Fruit fly (Drosophila melanogaster) whole organism, embryonic: Measurements from ENCODE around the gene bin.
A peak's percentile ranks its signal among the peaks of the same experiment; 100 is the strongest.

Experiments used
- Abd-B ChIP-seq: fragments of 200-800 bp; sonication (Bioruptor generic); optimal IDR thresholded peaks from 2 replicates; lab custom pipeline; 2018; ENCODE audit warnings: missing biosample characterization, mild to moderate bottlenecking, missing genetic modification characterization, moderate library complexity
- Asciz ChIP-seq: fragments of 200-800 bp; sonication (Bioruptor generic); optimal IDR thresholded peaks from 2 replicates; lab custom pipeline; 2017; ENCODE audit warnings: missing biosample characterization, mild to moderate bottlenecking, missing genetic modification characterization, missing genetic modification reagents
- Atf3 ChIP-seq: fragments of 200-800 bp; sonication (Bioruptor generic); optimal IDR thresholded peaks from 3 replicates; lab custom pipeline; 2016; ENCODE audit warnings: missing biosample characterization, missing genetic modification characterization
- CG1024 ChIP-seq: fragments of 200-800 bp; sonication (Bioruptor generic); IDR thresholded peaks from 2 replicates; pipeline ENCODE4 v1.3.6; 2022; ENCODE audit warnings: missing biosample characterization, missing genetic modification characterization
- CG12104 ChIP-seq: fragments of 200-800 bp; sonication (Bioruptor generic); optimal IDR thresholded peaks from 3 replicates; lab custom pipeline; 2016; ENCODE audit warnings: missing biosample characterization, missing genetic modification characterization
- CG12155 ChIP-seq: fragments of 200-800 bp; sonication (Bioruptor generic); optimal IDR thresholded peaks from 3 replicates; lab custom pipeline; 2016; ENCODE audit warnings: missing biosample characterization, missing genetic modification characterization
- CG13624 ChIP-seq: fragments of 200-800 bp; sonication (Bioruptor generic); optimal IDR thresholded peaks from 2 replicates; lab custom pipeline; 2016; ENCODE audit warnings: missing biosample characterization, missing genetic modification characterization
- CG14050 ChIP-seq: fragments of 200-800 bp; sonication (Bioruptor generic); IDR thresholded peaks from 3 replicates; pipeline ENCODE4 v1.3.6; 2022; ENCODE audit warnings: missing biosample characterization, missing genetic modification characterization
- CG1647 ChIP-seq: fragments of 200-800 bp; sonication (Bioruptor generic); optimal IDR thresholded peaks from 3 replicates; lab custom pipeline; 2016; ENCODE audit warnings: missing biosample characterization, missing genetic modification characterization
- CG17328 ChIP-seq: fragments of 200-800 bp; sonication (Bioruptor generic); IDR thresholded peaks from 2 replicates; pipeline ENCODE4 v1.3.6; 2022; ENCODE audit warnings: missing biosample characterization, missing genetic modification characterization
- CG17361 ChIP-seq: fragments of 200-800 bp; sonication (Bioruptor generic); IDR thresholded peaks from 3 replicates; pipeline ENCODE4 v1.3.6; 2022; ENCODE audit warnings: missing biosample characterization, missing genetic modification characterization
- CG18599 ChIP-seq: fragments of 200-800 bp; sonication (Bioruptor generic); optimal IDR thresholded peaks from 3 replicates; lab custom pipeline; 2017; ENCODE audit warnings: missing biosample characterization, missing genetic modification characterization, mild to moderate bottlenecking, moderate library complexity, missing genetic modification reagents
- CG2875 ChIP-seq: fragments of 200-800 bp; sonication (Bioruptor generic); optimal IDR thresholded peaks from 2 replicates; lab custom pipeline; 2017; ENCODE audit warnings: missing biosample characterization, mild to moderate bottlenecking, missing genetic modification characterization, missing genetic modification reagents
- CG2889 ChIP-seq: fragments of 200-800 bp; sonication (Bioruptor generic); IDR thresholded peaks from 3 replicates; pipeline ENCODE4 v1.3.6; 2022; ENCODE audit warnings: missing biosample characterization, missing genetic modification characterization
- CG31388 ChIP-seq: fragments of 200-800 bp; sonication (Bioruptor generic); optimal IDR thresholded peaks from 2 replicates; lab custom pipeline; 2016; ENCODE audit warnings: missing biosample characterization, missing genetic modification characterization
- CG32532 ChIP-seq: fragments of 200-800 bp; sonication (Bioruptor generic); IDR thresholded peaks from 2 replicates; pipeline ENCODE4 v1.3.6; 2022; ENCODE audit warnings: missing biosample characterization, missing genetic modification characterization
- CG3726 ChIP-seq: fragments of 200-800 bp; sonication (Bioruptor generic); IDR thresholded peaks from 3 replicates; pipeline ENCODE4, ENCODE4 v1.3.6; 2022; ENCODE audit warnings: missing biosample characterization, missing genetic modification characterization
- CG3995 ChIP-seq: fragments of 200-800 bp; sonication (Bioruptor generic); optimal IDR thresholded peaks from 3 replicates; lab custom pipeline; 2016; ENCODE audit warnings: missing biosample characterization, missing genetic modification characterization
- CG4820 ChIP-seq: fragments of 200-800 bp; sonication (Bioruptor generic); optimal IDR thresholded peaks from 3 replicates; lab custom pipeline; 2016; ENCODE audit warnings: missing biosample characterization, missing genetic modification characterization
- CG6689 ChIP-seq: fragments of 200-800 bp; sonication (Bioruptor generic); IDR thresholded peaks from 2 replicates; pipeline ENCODE4 v1.3.6; 2022; ENCODE audit warnings: missing biosample characterization, missing genetic modification characterization
- CG6765 ChIP-seq: fragments of 200-800 bp; sonication (Bioruptor generic); optimal IDR thresholded peaks from 3 replicates; lab custom pipeline; 2017; ENCODE audit warnings: missing biosample characterization, mild to moderate bottlenecking, missing genetic modification characterization
- CG9215 ChIP-seq: fragments of 200-800 bp; sonication (Bioruptor generic); IDR thresholded peaks from 2 replicates; pipeline ENCODE4 v1.3.6; 2022; ENCODE audit warnings: missing biosample characterization, missing genetic modification characterization
- Dref ChIP-seq: fragments of 200-800 bp; sonication (Bioruptor generic); IDR thresholded peaks from 2 replicates; pipeline ENCODE4 v1.3.6; 2022; ENCODE audit warnings: missing biosample characterization, missing genetic modification characterization
- Drgx ChIP-seq: fragments of 200-800 bp; sonication (Bioruptor generic); IDR thresholded peaks from 2 replicates; pipeline ENCODE4 v1.3.6; 2022; ENCODE audit warnings: missing biosample characterization, missing genetic modification characterization
- ERR ChIP-seq: fragments of 200-800 bp; sonication (Bioruptor generic); optimal IDR thresholded peaks from 2 replicates; lab custom pipeline; 2016; ENCODE audit warnings: missing biosample characterization, missing genetic modification characterization
- Ets65A ChIP-seq: fragments of 200-800 bp; sonication (Bioruptor generic); peaks from one replicate; lab custom pipeline; 2016; ENCODE audit warnings: missing biosample characterization, missing genetic modification characterization
- Jarid2 ChIP-seq: fragments of 200-800 bp; sonication (Bioruptor generic); optimal IDR thresholded peaks from 3 replicates; lab custom pipeline; 2017; ENCODE audit warnings: mild to moderate bottlenecking, missing biosample characterization, missing genetic modification reagents, missing genetic modification characterization
- Mad ChIP-seq: fragments of 200-800 bp; sonication (Bioruptor generic); optimal IDR thresholded peaks from 2 replicates; lab custom pipeline; 2016; ENCODE audit warnings: missing biosample characterization, missing genetic modification characterization
- Max ChIP-seq: fragments of 200-800 bp; sonication (Bioruptor generic); optimal IDR thresholded peaks from 2 replicates; lab custom pipeline; 2016; ENCODE audit warnings: missing biosample characterization, mild to moderate bottlenecking, missing genetic modification characterization
- Neu2 ChIP-seq: fragments of 200-800 bp; sonication (Bioruptor generic); optimal IDR thresholded peaks from 3 replicates; lab custom pipeline; 2016; ENCODE audit warnings: missing biosample characterization, missing genetic modification characterization, borderline replicate concordance
- Rfx ChIP-seq: fragments of 200-800 bp; sonication (Bioruptor generic); IDR thresholded peaks from 2 replicates; pipeline ENCODE4 v1.3.6; 2022; ENCODE audit warnings: missing biosample characterization, missing genetic modification characterization
- aop ChIP-seq: fragments of 200-800 bp; sonication (Bioruptor generic); IDR thresholded peaks from 2 replicates; pipeline ENCODE4 v1.3.6; 2022; ENCODE audit warnings: missing biosample characterization, missing genetic modification characterization
- ftz-f1 ChIP-seq: fragments of 200-800 bp; sonication (Bioruptor generic); optimal IDR thresholded peaks from 2 replicates; lab custom pipeline; 2016; ENCODE audit warnings: missing biosample characterization, missing genetic modification characterization
- gce ChIP-seq: fragments of 200-800 bp; sonication (Bioruptor generic); IDR thresholded peaks from 3 replicates; pipeline ENCODE4 v1.3.6; 2022; ENCODE audit warnings: missing biosample characterization, missing genetic modification characterization
- gro ChIP-seq: fragments of 200-800 bp; sonication (Bioruptor generic); optimal IDR thresholded peaks from 2 replicates; lab custom pipeline; 2016; ENCODE audit warnings: missing biosample characterization, missing genetic modification characterization
- jumu ChIP-seq: fragments of 200-800 bp; sonication (Bioruptor generic); optimal IDR thresholded peaks from 3 replicates; lab custom pipeline; 2016; ENCODE audit warnings: missing biosample characterization, missing genetic modification characterization
- lov ChIP-seq, 2 experiments: fragments of 200-800 bp in 1 of 2; fragments of >200 bp in 1 of 2; sonication (Bioruptor generic) in 1 of 2; IDR thresholded peaks in 1 of 2; optimal IDR thresholded peaks in 1 of 2; 2 replicates in 1 of 2; 3 replicates in 1 of 2; pipeline versions ENCODE4 v1.3.6 to Lab custom; 2017 to 2022; ENCODE audit warnings: missing biosample characterization in 1 of 2, missing genetic modification characterization in 1 of 2
- mirr ChIP-seq: fragments of 200-800 bp; sonication (Bioruptor generic); optimal IDR thresholded peaks from 3 replicates; lab custom pipeline; 2018; ENCODE audit warnings: missing biosample characterization, mild to moderate bottlenecking, missing genetic modification characterization
- onecut ChIP-seq: fragments of 200-800 bp; sonication (Bioruptor generic); IDR thresholded peaks from 2 replicates; pipeline ENCODE4 v1.3.6; 2022; ENCODE audit warnings: missing biosample characterization, missing genetic modification characterization
- pb ChIP-seq: fragments of 200-800 bp; sonication (Bioruptor generic); optimal IDR thresholded peaks from 3 replicates; lab custom pipeline; 2016; ENCODE audit warnings: missing biosample characterization, missing genetic modification characterization
- phol ChIP-seq: fragments of 200-800 bp; sonication (Bioruptor generic); optimal IDR thresholded peaks from 3 replicates; lab custom pipeline; 2018; ENCODE audit warnings: missing biosample characterization, mild to moderate bottlenecking, missing genetic modification characterization, moderate library complexity
- pros ChIP-seq: fragments of 200-800 bp; sonication (Bioruptor generic); optimal IDR thresholded peaks from 3 replicates; lab custom pipeline; 2019; ENCODE audit warnings: missing biosample characterization, mild to moderate bottlenecking, missing genetic modification characterization, moderate library complexity
- pum ChIP-seq: fragments of 200-800 bp; sonication (Bioruptor generic); optimal IDR thresholded peaks from 2 replicates; lab custom pipeline; 2016; ENCODE audit warnings: missing biosample characterization, missing genetic modification characterization
- rib ChIP-seq: fragments of 200-800 bp; sonication (Bioruptor generic); IDR thresholded peaks from 2 replicates; pipeline ENCODE4 v1.3.6; 2022; ENCODE audit warnings: missing biosample characterization, missing genetic modification characterization
- sr ChIP-seq: fragments of 200-800 bp; sonication (Bioruptor generic); IDR thresholded peaks from 3 replicates; pipeline ENCODE4 v1.3.6; 2022; ENCODE audit warnings: missing biosample characterization, missing genetic modification characterization
- tgo ChIP-seq: fragments of 200-800 bp; sonication (Bioruptor generic); IDR thresholded peaks from 3 replicates; pipeline ENCODE4 v1.3.6; 2022; ENCODE audit warnings: missing biosample characterization, missing genetic modification characterization
- unc-4 ChIP-seq: fragments of 200-800 bp; sonication (Bioruptor generic); IDR thresholded peaks from 2 replicates; pipeline ENCODE4 v1.3.6; 2022; ENCODE audit warnings: missing biosample characterization, missing genetic modification characterization; ENCODE audit not compliant: partially characterized antibody
- unpg ChIP-seq: fragments of 200-800 bp; sonication (Bioruptor generic); optimal IDR thresholded peaks from 3 replicates; lab custom pipeline; 2018; ENCODE audit warnings: missing biosample characterization, mild to moderate bottlenecking, missing genetic modification characterization, moderate library complexity
- zen2 ChIP-seq: fragments of 200-800 bp; sonication (Bioruptor generic); IDR thresholded peaks from 3 replicates; pipeline ENCODE4 v1.3.6; 2022; ENCODE audit warnings: missing biosample characterization, missing genetic modification characterization; ENCODE audit not compliant: partially characterized antibody
- zfh1 ChIP-seq: fragments of 200-800 bp; sonication (Bioruptor generic); IDR thresholded peaks from 3 replicates; pipeline ENCODE4 v1.3.6; 2022; ENCODE audit warnings: missing biosample characterization, missing genetic modification characterization

bin gene

dm6 chr3L:6964488-6965152 lies 25.8 kb upstream of the bin start, which contains the start of gene sgl (continued):
- TF ChIP-seq CG2875 (GFP tag; lab: Kevin White, UChicago) = no peak
- no peak for TF ChIP-seq unpg (GFP tag; lab: Kevin White, UChicago)
- 0 out of 3 replicates have a peak, but pooled peaks have one; percentile 6 for TF ChIP-seq CG17361
- TF ChIP-seq CG14050 = no peak
- no peak for TF ChIP-seq Atf3 (GFP tag; lab: Kevin White, UChicago)
- peak; percentile 92 for TF ChIP-seq rib
- peak; percentile 100 for TF ChIP-seq Jarid2
- TF ChIP-seq pb = peak; percentile 38
- 0 out of 2 replicates have a peak, but pooled peaks have one; percentile 11 for TF ChIP-seq CG17328 (GFP tag; lab: Robert Waterston, UW)
- peak; percentile 17 for TF ChIP-seq CG13624 (GFP tag; lab: Kevin White, UChicago)
- TF ChIP-seq CG3726 (GFP tag; lab: Robert Waterston, UW) = no peak
- TF ChIP-seq Mad = peak; percentile 62
- TF ChIP-seq Neu2 (GFP tag; lab: Kevin White, UChicago) = no peak
- TF ChIP-seq ftz-f1 (GFP tag; lab: Kevin White, UChicago) = peak; percentile 71
- TF ChIP-seq CG4820 (GFP tag; lab: Kevin White, UChicago) = no peak
- no peak for TF ChIP-seq CG12155 (GFP tag; lab: Kevin White, UChicago)
- peak; percentile 5 for TF ChIP-seq CG1647 (GFP tag; lab: Kevin White, UChicago)
- peak; percentile 69 for TF ChIP-seq Rfx
- TF ChIP-seq jumu = no peak
- peak; percentile 36 for TF ChIP-seq gro (GFP tag; lab: Kevin White, UChicago)
- TF ChIP-seq CG1024 (GFP tag; lab: Robert Waterston, UW) = peak; percentile 28; the same call in 1 of the 2 replicates
- TF ChIP-seq pros = peak; percentile 15
- TF ChIP-seq Dref (GFP tag; lab: Robert Waterston, UW) = peak; percentile 34; the same call in 1 of the 2 replicates
- TF ChIP-seq sr = no peak
- no peak for TF ChIP-seq Max (GFP tag; lab: Kevin White, UChicago)
- peak; percentile 73 for TF ChIP-seq onecut (GFP tag; lab: Robert Waterston, UW)
- peak; percentile 36; the same call in 1 of the 3 replicates for TF ChIP-seq zfh1 (GFP tag; lab: Robert Waterston, UW)
- TF ChIP-seq phol (tag; lab: Kevin White, UChicago) = no peak
- TF ChIP-seq CG3995 = no peak
- peak; percentile 1 for TF ChIP-seq ERR (GFP tag; lab: Kevin White, UChicago)
- peak; percentile 48; the same call in 1 of the 2 replicates for TF ChIP-seq unc-4 (GFP tag; lab: Robert Waterston, UW)
- no peak for TF ChIP-seq CG31388
- peak; percentile 43 for TF ChIP-seq Ets65A (GFP tag; lab: Kevin White, UChicago)
- no peak for TF ChIP-seq pum
- TF ChIP-seq CG18599 (GFP tag; lab: Kevin White, UChicago) = no peak
- peak; percentile 34 for TF ChIP-seq mirr (GFP tag; lab: Kevin White, UChicago)
- TF ChIP-seq CG12104 (GFP tag; lab: Kevin White, UChicago) = no peak
- peak; percentile 41 for TF ChIP-seq CG32532 (GFP tag; lab: Robert Waterston, UW)
- peak; percentile 72 for TF ChIP-seq Drgx (GFP tag; lab: Robert Waterston, UW)
- TF ChIP-seq Asciz (GFP tag; lab: Kevin White, UChicago) = no peak
- peak; percentile 28; the same call in 1 of the 2 replicates for TF ChIP-seq CG6689 (GFP tag; lab: Robert Waterston, UW)
- TF ChIP-seq gce = no peak
- no peak for TF ChIP-seq aop (GFP tag; lab: Robert Waterston, UW)
- TF ChIP-seq CG2889 (GFP tag; lab: Robert Waterston, UW) = no peak
- no peak for TF ChIP-seq zen2
- no peak for TF ChIP-seq tgo (GFP tag; lab: Robert Waterston, UW)
- peak; percentile 38 for TF ChIP-seq CG6765
- no peak for TF ChIP-seq lov (optimal IDR thresholded peaks at IDR 0.05; lab: Kevin White, UChicago)
- 0 out of 3 replicates have a peak, but pooled peaks have one; percentile 23 for TF ChIP-seq lov (GFP tag; IDR thresholded peaks at IDR 0.05; lab: Robert Waterston, UW)
- no peak for TF ChIP-seq CG9215 (GFP tag; lab: Robert Waterston, UW)
- TF ChIP-seq Abd-B (GFP tag; lab: Kevin White, UChicago) = no peak
